Worm (Caenorhabditis elegans) whole organism, L4/young adult: ENCODE measurements around the gene F25H9.2.

ENCODE experiments used
- W03F9.2 ChIP-seq: fragments of 150-350 bp; optimal IDR thresholded peaks from 2 replicates; lab custom pipeline; 2014; ENCODE audit warnings: missing biosample characterization, missing genetic modification characterization
- dao-5 ChIP-seq: sonication (generic microtip); optimal IDR thresholded peaks from 2 replicates; lab custom pipeline; 2016; ENCODE audit warnings: missing genotype, missing genetic modification characterization, moderate library complexity, missing compliant biosample characterization

DNA sequence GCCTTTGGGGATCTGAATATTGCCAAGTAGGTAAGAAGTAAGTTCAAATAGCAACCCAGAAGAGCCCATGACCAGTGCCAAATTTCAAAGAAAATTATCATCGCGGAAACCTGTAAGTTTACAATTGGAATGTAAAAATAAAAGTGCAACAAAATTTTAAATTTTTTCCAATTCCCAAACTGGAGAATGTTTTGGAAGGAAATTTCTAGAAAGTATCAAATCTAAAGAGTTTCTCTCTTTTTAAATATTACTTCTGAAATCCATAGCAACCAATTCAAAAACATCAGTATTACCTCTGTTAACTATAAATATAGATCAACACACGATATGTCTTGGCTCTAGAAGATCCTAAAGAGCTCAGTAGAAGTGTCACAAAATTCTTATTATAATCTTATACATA lies 29.2 kb upstream of the F25H9.2 start, which contains the start of gene srd-19:
- TF ChIP-seq dao-5 (no peak), W03F9.2 (tag; lab: Kevin White, UChicago) (no peak)
